Worm (Caenorhabditis elegans) whole organism, young adult: Measurements from ENCODE around the gene K07C5.2.

Source experiments
- F57A8.1 ChIP-seq: fragments of 200-800 bp; sonication (Bioruptor generic); optimal IDR thresholded peaks from 2 replicates; lab custom pipeline; 2018; ENCODE audit warnings: mild to moderate bottlenecking, missing genetic modification characterization, moderate library complexity, missing compliant biosample characterization
- Y79H2A.3 ChIP-seq: fragments of 200-800 bp; sonication (Bioruptor generic); conservative IDR thresholded peaks from 2 replicates; pipeline ENCODE4 v1.3.6; 2022; ENCODE audit warnings: missing genetic modification reagents, missing genetic modification characterization, missing compliant biosample characterization
- ama-1 ChIP-seq, 3 experiments: fragments of 150-350 bp in 1 of 3; sonication (generic microtip) in 2 of 3; optimal IDR thresholded peaks; 2 replicates each; lab custom pipeline; 2014 to 2018; ENCODE audit warnings: missing biosample characterization in 2 of 3, missing genetic modification characterization in 2 of 3, missing genetic modification reagents in 2 of 3
- ceh-91 ChIP-seq: fragments of 200-800 bp; sonication (Bioruptor generic); IDR thresholded peaks from 2 replicates; pipeline ENCODE4 v1.3.6; 2022; ENCODE audit warnings: missing genetic modification reagents, missing genetic modification characterization, missing compliant biosample characterization
- dox-1 ChIP-seq: fragments of 200-800 bp; sonication (Bioruptor generic); IDR thresholded peaks from 2 replicates; pipeline ENCODE4 v1.3.6; 2022; ENCODE audit warnings: missing genetic modification reagents, missing genetic modification characterization, missing compliant biosample characterization
- fkh-3 ChIP-seq: sonication (generic microtip); optimal IDR thresholded peaks from 2 replicates; lab custom pipeline; 2016; ENCODE audit warnings: mild to moderate bottlenecking, missing genetic modification characterization, missing compliant biosample characterization
- lin-35 ChIP-seq, 3 experiments: fragments of 150-350 bp in 2 of 3; sonication (generic microtip) in 1 of 3; optimal IDR thresholded peaks; 2 replicates each; lab custom pipeline; 2014 to 2018; ENCODE audit warnings: missing biosample characterization in 3 of 3, missing genetic modification characterization in 3 of 3, missing genetic modification reagents in 3 of 3
- snpc-4 ChIP-seq, 5 experiments: fragments of 150-350 bp in 1 of 5; sonication (generic microtip) in 4 of 5; optimal IDR thresholded peaks; 2 replicates each; lab custom pipeline; 2014 to 2018; ENCODE audit warnings: missing genetic modification characterization in 5 of 5, missing biosample characterization in 3 of 5, antibody characterized with exemption in 2 of 5, mild to moderate bottlenecking in 2 of 5, missing compliant biosample characterization in 2 of 5, missing genotype in 2 of 5, moderate library complexity in 2 of 5, missing genetic modification reagents in 1 of 5

DNA sequence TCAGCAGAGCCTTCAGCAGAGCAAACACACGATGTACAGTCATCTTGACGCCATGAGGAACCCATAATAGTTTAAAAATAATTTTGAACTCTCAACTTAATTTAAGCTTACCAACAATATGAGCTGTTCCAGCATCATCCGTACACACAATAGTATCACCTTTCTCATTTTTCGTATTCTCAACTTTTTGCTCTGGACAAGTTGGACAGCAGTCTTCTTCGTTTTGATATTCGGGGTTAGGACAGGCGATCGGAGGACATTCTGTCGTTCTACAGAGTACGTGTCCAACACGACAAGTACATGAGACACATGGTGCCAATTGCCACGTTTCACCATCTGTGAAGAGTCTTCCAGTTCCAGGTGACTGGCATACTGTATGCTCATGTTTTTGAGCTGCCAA is 15.8 kb upstream of the K07C5.2 start:
- TF ChIP-seq ama-1 (optimal IDR thresholded peaks at IDR 0.05; lab: Kevin White, UChicago) (no peak), ama-1 (GFP tag; optimal IDR thresholded peaks at IDR 0.05; lab: Kevin White, UChicago) (no peak), snpc-4 (GFP tag; optimal IDR thresholded peaks at IDR 0.05; lab: Kevin White, UChicago) (no peak), snpc-4 (tag; optimal IDR thresholded peaks at IDR 0.05; lab: Kevin White, UChicago) (no peak), F57A8.1 (GFP tag; lab: Kevin White, UChicago) (no peak), ceh-91 (no peak), dox-1 (GFP tag; lab: Robert Waterston, UW) (no peak), lin-35 (GFP tag; optimal IDR thresholded peaks at IDR 0.05; lab: Kevin White, UChicago) (no peak), Y79H2A.3 (GFP tag; lab: Robert Waterston, UW) (no peak), fkh-3 (no peak)
